Worm (Caenorhabditis elegans) whole organism, L3 larva: Measurements from ENCODE around the gene Y43F8B.9.

Source experiments
- aly-2 ChIP-seq: fragments of 150-350 bp; optimal IDR thresholded peaks from 2 replicates; lab custom pipeline; 2014; ENCODE audit warnings: missing biosample characterization, missing genetic modification characterization
- ceh-28 ChIP-seq: fragments of 150-350 bp; optimal IDR thresholded peaks from 2 replicates; lab custom pipeline; 2014; ENCODE audit warnings: missing biosample characterization, missing genetic modification reagents, missing genetic modification characterization
- ceh-82 ChIP-seq: fragments of 150-350 bp; optimal IDR thresholded peaks from 2 replicates; lab custom pipeline; 2014; ENCODE audit warnings: missing biosample characterization, missing genetic modification characterization
- ceh-9 ChIP-seq: sonication (generic microtip); optimal IDR thresholded peaks from 2 replicates; lab custom pipeline; 2018; ENCODE audit warnings: missing biosample characterization, missing genetic modification characterization
- egl-27 ChIP-seq: sonication (generic microtip); optimal IDR thresholded peaks from 4 replicates; lab custom pipeline; 2017; ENCODE audit warnings: missing biosample characterization, missing genetic modification reagents, missing genetic modification characterization
- elt-1 ChIP-seq: fragments of 150-350 bp; optimal IDR thresholded peaks from 2 replicates; lab custom pipeline; 2014; ENCODE audit warnings: missing biosample characterization, missing genetic modification characterization
- elt-2 ChIP-seq: sonication (generic microtip); optimal IDR thresholded peaks from 2 replicates; lab custom pipeline; 2016; ENCODE audit warnings: missing genetic modification reagents, mild to moderate bottlenecking, missing genetic modification characterization, missing compliant biosample characterization
- elt-3 ChIP-seq, 3 experiments: fragments of 150-350 bp in 1 of 3; sonication (generic microtip) in 2 of 3; optimal IDR thresholded peaks; 2 replicates in 2 of 3; 4 replicates in 1 of 3; lab custom pipeline; 2014 to 2017; ENCODE audit warnings: missing biosample characterization in 3 of 3, missing genetic modification characterization in 3 of 3
- eor-1 ChIP-seq, 2 experiments: fragments of 150-350 bp; optimal IDR thresholded peaks; 2 replicates each; lab custom pipeline; 2014 to 2018; ENCODE audit warnings: missing biosample characterization in 2 of 2, missing genetic modification characterization in 2 of 2
- fkh-10 ChIP-seq: sonication (generic microtip); optimal IDR thresholded peaks from 2 replicates; lab custom pipeline; 2017; ENCODE audit warnings: missing biosample characterization, missing genetic modification reagents, missing genetic modification characterization
- fkh-2 ChIP-seq: fragments of 150-350 bp; optimal IDR thresholded peaks from 2 replicates; lab custom pipeline; 2014; ENCODE audit warnings: missing biosample characterization, missing genetic modification reagents, missing genetic modification characterization
- fos-1 ChIP-seq: fragments of 150-350 bp; optimal IDR thresholded peaks from 2 replicates; lab custom pipeline; 2014; ENCODE audit warnings: missing biosample characterization, missing genetic modification characterization
- hmg-11 ChIP-seq: sonication (generic microtip); optimal IDR thresholded peaks from 2 replicates; lab custom pipeline; 2016; ENCODE audit warnings: missing genetic modification characterization, missing compliant biosample characterization
- jun-1 ChIP-seq: fragments of 150-350 bp; optimal IDR thresholded peaks from 2 replicates; lab custom pipeline; 2014; ENCODE audit warnings: missing biosample characterization, missing genetic modification reagents, missing genetic modification characterization
- lin-15B ChIP-seq: fragments of 150-350 bp; optimal IDR thresholded peaks from 2 replicates; lab custom pipeline; 2014; ENCODE audit warnings: missing biosample characterization, missing genetic modification characterization
- lin-39 ChIP-seq: fragments of 150-350 bp; optimal IDR thresholded peaks from 2 replicates; lab custom pipeline; 2018; ENCODE audit warnings: missing biosample characterization, missing genetic modification reagents, missing genetic modification characterization
- lsy-12 ChIP-seq: sonication (generic microtip); optimal IDR thresholded peaks from 2 replicates; lab custom pipeline; 2016; ENCODE audit warnings: mild to moderate bottlenecking, missing genetic modification characterization, missing compliant biosample characterization
- mdl-1 ChIP-seq: fragments of 150-350 bp; optimal IDR thresholded peaks from 2 replicates; lab custom pipeline; 2014; ENCODE audit warnings: missing biosample characterization, missing genetic modification characterization
- mml-1 ChIP-seq: fragments of 150-350 bp; sonication (generic microtip); optimal IDR thresholded peaks from 3 replicates; lab custom pipeline; 2014; ENCODE audit warnings: missing biosample characterization, missing genetic modification characterization
- nhr-11 ChIP-seq: fragments of 150-350 bp; optimal IDR thresholded peaks from 2 replicates; lab custom pipeline; 2014; ENCODE audit warnings: missing biosample characterization, missing genetic modification characterization
- nhr-12 ChIP-seq: fragments of 150-350 bp; optimal IDR thresholded peaks from 2 replicates; lab custom pipeline; 2014; ENCODE audit warnings: missing biosample characterization, missing genetic modification characterization
- nhr-23 ChIP-seq: fragments of 150-350 bp; optimal IDR thresholded peaks from 2 replicates; lab custom pipeline; 2014; ENCODE audit warnings: missing biosample characterization, missing genetic modification reagents, missing genetic modification characterization
- nhr-237 ChIP-seq: fragments of 150-350 bp; optimal IDR thresholded peaks from 2 replicates; lab custom pipeline; 2014; ENCODE audit warnings: missing biosample characterization, missing genetic modification characterization
- nhr-25 ChIP-seq: sonication (generic microtip); optimal IDR thresholded peaks from 2 replicates; lab custom pipeline; 2017; ENCODE audit warnings: missing biosample characterization, missing genetic modification characterization
- nhr-28 ChIP-seq: fragments of 150-350 bp; optimal IDR thresholded peaks from 2 replicates; lab custom pipeline; 2014; ENCODE audit warnings: missing biosample characterization, missing genetic modification characterization
- nhr-43 ChIP-seq: sonication (generic microtip); optimal IDR thresholded peaks from 2 replicates; lab custom pipeline; 2016; ENCODE audit warnings: mild to moderate bottlenecking, missing genetic modification characterization, missing compliant biosample characterization; ENCODE audit not compliant: poor library complexity, severe bottlenecking
- nhr-67 ChIP-seq: fragments of 150-350 bp; optimal IDR thresholded peaks from 2 replicates; lab custom pipeline; 2014; ENCODE audit warnings: missing biosample characterization, missing genetic modification characterization
- nhr-76 ChIP-seq: fragments of 150-350 bp; sonication (generic microtip); optimal IDR thresholded peaks from 5 replicates; lab custom pipeline; 2014; ENCODE audit warnings: missing biosample characterization, missing genetic modification characterization
- pha-4 ChIP-seq: fragments of 150-350 bp; optimal IDR thresholded peaks from 2 replicates; lab custom pipeline; 2014; ENCODE audit warnings: missing biosample characterization, missing genetic modification reagents, missing genetic modification characterization
- pqm-1 ChIP-seq: fragments of 150-350 bp; optimal IDR thresholded peaks from 2 replicates; lab custom pipeline; 2017; ENCODE audit warnings: missing biosample characterization, missing genetic modification characterization, inconsistent platforms
- skn-1 ChIP-seq: fragments of 150-350 bp; optimal IDR thresholded peaks from 2 replicates; lab custom pipeline; 2014; ENCODE audit warnings: missing biosample characterization, missing genetic modification characterization
- tbx-2 ChIP-seq: sonication (generic microtip); optimal IDR thresholded peaks from 2 replicates; lab custom pipeline; 2016; ENCODE audit warnings: mild to moderate bottlenecking, missing genetic modification characterization, missing compliant biosample characterization
- unc-62 ChIP-seq: fragments of 150-350 bp; sonication (generic microtip); optimal IDR thresholded peaks from 4 replicates; lab custom pipeline; 2014; ENCODE audit warnings: missing biosample characterization, missing genetic modification reagents, missing genetic modification characterization
- ztf-11 ChIP-seq: fragments of 150-350 bp; optimal IDR thresholded peaks from 2 replicates; lab custom pipeline; 2014; ENCODE audit warnings: missing biosample characterization, missing genetic modification characterization
- ztf-4 ChIP-seq: fragments of 150-350 bp; optimal IDR thresholded peaks from 2 replicates; lab custom pipeline; 2014; ENCODE audit warnings: missing biosample characterization, missing genetic modification characterization

Gene Y43F8B.9

ce11 chrV:19495145-19495544, 17.2 kb downstream of the Y43F8B.9 start:
- TF ChIP-seq fkh-2 (tag; lab: Kevin White, UChicago) = no peak
- TF ChIP-seq elt-1 (tag; lab: Kevin White, UChicago) = no peak
- TF ChIP-seq nhr-76 (tag; lab: Kevin White, UChicago) = no peak
- TF ChIP-seq nhr-67 = no peak
- TF ChIP-seq nhr-12 (tag; lab: Kevin White, UChicago) = no peak
- no peak for TF ChIP-seq ztf-11 (tag; lab: Kevin White, UChicago)
- no peak for TF ChIP-seq pha-4 (tag; lab: Kevin White, UChicago)
- TF ChIP-seq fkh-10 (GFP tag; lab: Kevin White, UChicago) = no peak
- TF ChIP-seq mdl-1 (tag; lab: Kevin White, UChicago) = no peak
- TF ChIP-seq jun-1 (tag; lab: Kevin White, UChicago) = no peak
- TF ChIP-seq, all 47 proteins: peak for 0

ce11 chrV:19495587-19495986, 17.6 kb downstream of the Y43F8B.9 start, which contains the start of gene scl-21:
scl-21 (minus strand) TSS chrV:19495687.
- TF ChIP-seq lin-15B (tag; lab: Kevin White, UChicago) (no peak), fkh-2 (tag; lab: Kevin White, UChicago) (no peak), lin-39 (tag; lab: Kevin White, UChicago) (no peak), eor-1 (tag; optimal IDR thresholded peaks at IDR 0.05; lab: Kevin White, UChicago) (no peak), ceh-9 (tag; lab: Kevin White, UChicago) (no peak), lsy-12 (no peak), aly-2 (tag; lab: Kevin White, UChicago) (no peak), elt-2 (no peak), pha-4 (tag; lab: Kevin White, UChicago) (no peak), nhr-11 (tag; lab: Kevin White, UChicago) (no peak), elt-3 (tag; optimal IDR thresholded peaks at IDR 0.05; lab: Kevin White, UChicago) (no peak), nhr-237 (tag; lab: Kevin White, UChicago) (no peak), egl-27 (tag; lab: Kevin White, UChicago) (no peak), unc-62 (GFP tag; lab: Kevin White, UChicago) (no peak)
- TF ChIP-seq, all 47 proteins: peak for 0

- TF ChIP-seq mml-1 (tag; lab: Kevin White, UChicago) (no peak), eor-1 (tag; optimal IDR thresholded peaks at IDR 0.05; lab: Kevin White, UChicago) (no peak)
Observed at ce11 chrV:19497087-19497486, 19.1 kb downstream of the Y43F8B.9 start.

ce11 chrV:19501389-19501788, 23.4 kb downstream of the Y43F8B.9 start:
- no peak for TF ChIP-seq hmg-11
- no peak for TF ChIP-seq ztf-4 (tag; lab: Kevin White, UChicago)
- TF ChIP-seq tbx-2 = no peak
- TF ChIP-seq elt-2 = no peak
- no peak for TF ChIP-seq ztf-11 (tag; lab: Kevin White, UChicago)

- TF ChIP-seq egl-27 (tag; lab: Kevin White, UChicago) (no peak), fos-1 (tag; lab: Kevin White, UChicago) (no peak), nhr-28 (tag; lab: Kevin White, UChicago) (no peak), fkh-2 (tag; lab: Kevin White, UChicago) (no peak), ceh-28 (tag; lab: Kevin White, UChicago) (no peak), elt-2 (no peak), nhr-67 (no peak), ztf-11 (tag; lab: Kevin White, UChicago) (no peak), tbx-2 (no peak), nhr-43 (no peak), ceh-82 (tag; lab: Kevin White, UChicago) (no peak), nhr-12 (tag; lab: Kevin White, UChicago) (no peak), eor-1 (tag; optimal IDR thresholded peaks at IDR 0.05; lab: Kevin White, UChicago) (no peak), nhr-25 (tag; lab: Kevin White, UChicago) (no peak), skn-1 (no peak), nhr-23 (no peak), lsy-12 (no peak), lin-15B (tag; lab: Kevin White, UChicago) (no peak), pqm-1 (tag; lab: Kevin White, UChicago) (no peak)
Observed at ce11 chrV:19502579-19503151, 24.7 kb downstream of the Y43F8B.9 start, which contains the start of gene Y43F8B.3. Y43F8B.3 (plus strand) TSS chrV:19503101.
